Fruit fly (Drosophila melanogaster) S2 (cell line): Measurements from ENCODE around the gene glob2.

Experiments used
- CG8478 ChIP-seq: fragments of >200 bp; optimal IDR thresholded peaks from 2 replicates; lab custom pipeline; 2018
- CTCF ChIP-seq, 2 experiments: fragments of >200 bp; optimal IDR thresholded peaks; 2 replicates each; lab custom pipeline; 2018

The glob2 gene

DNA sequence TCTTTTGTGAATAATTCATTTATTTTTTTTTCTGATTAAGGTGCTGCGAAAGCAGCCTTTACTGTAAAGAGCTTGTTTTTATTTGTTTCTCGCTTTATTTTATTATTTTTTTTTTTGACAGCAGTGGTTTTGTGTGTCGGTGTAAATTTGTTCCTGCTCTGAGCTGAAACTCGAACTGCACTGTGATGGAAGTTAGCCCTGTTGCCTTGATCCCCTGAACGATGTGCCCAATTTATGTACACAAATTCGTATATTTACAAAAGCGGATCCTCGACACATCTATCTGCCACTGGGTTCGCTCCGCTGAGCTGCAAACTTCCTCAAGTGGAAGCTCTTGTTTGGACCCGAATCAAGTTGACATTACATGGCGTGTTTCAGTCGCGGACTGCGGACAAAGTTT lies 48.5 kb downstream of the glob2 start, which contains the start of gene CG1137:
Gene CG1137 (minus strand): TSS at position 101 of the 400 bp plus-strand sequence.
- no peak for TF ChIP-seq CG8478
- TF ChIP-seq CTCF (optimal IDR thresholded peaks at IDR 0.05; lab: Kevin White, UChicago), result no peak
